Worm (Caenorhabditis elegans) whole organism, late embryonic: Measurements from ENCODE around the gene spch-1.

Source experiments
- C38D4.7 ChIP-seq: fragments of 200-800 bp; sonication (Bioruptor generic); optimal IDR thresholded peaks from 2 replicates; lab custom pipeline; 2018; ENCODE audit warnings: mild to moderate bottlenecking, missing genetic modification characterization, moderate library complexity, missing compliant biosample characterization
- lin-11 ChIP-seq: fragments of 200-800 bp; sonication (Bioruptor generic); optimal IDR thresholded peaks from 2 replicates; lab custom pipeline; 2018; ENCODE audit warnings: mild to moderate bottlenecking, missing genetic modification characterization, missing compliant biosample characterization
- pag-3 ChIP-seq: sonication (generic microtip); optimal IDR thresholded peaks from 2 replicates; lab custom pipeline; 2016; ENCODE audit warnings: missing compliant biosample characterization, missing genetic modification characterization, borderline replicate concordance
- pha-4 ChIP-seq: fragments of 150-350 bp; optimal IDR thresholded peaks from 2 replicates; lab custom pipeline; 2018; ENCODE audit warnings: missing biosample characterization, missing genetic modification reagents, missing genetic modification characterization
- ref-2 ChIP-seq: sonication (generic microtip); optimal IDR thresholded peaks from 2 replicates; lab custom pipeline; 2016; ENCODE audit warnings: missing genetic modification characterization, missing compliant biosample characterization
- unc-86 ChIP-seq: sonication (generic microtip); optimal IDR thresholded peaks from 2 replicates; lab custom pipeline; 2016; ENCODE audit warnings: missing genetic modification characterization, missing compliant biosample characterization

- TF ChIP-seq pha-4 (no peak), unc-86 (tag; lab: Kevin White, UChicago) (no peak), pag-3 (tag; lab: Kevin White, UChicago) (no peak), lin-11 (tag; lab: Kevin White, UChicago) (no peak), ref-2 (tag; lab: Kevin White, UChicago) (no peak), C38D4.7 (no peak)
Measured at ce11 chrIV:10157489-10158088, 46.2 kb upstream of the spch-1 start, which contains the start of gene ttr-53.
